Worm (Caenorhabditis elegans) whole organism, midembryonic: ENCODE results near the gene srh-214.

Experiments
- klf-2 ChIP-seq: fragments of 200-800 bp; sonication (Bioruptor generic); conservative IDR thresholded peaks from 2 replicates; pipeline ENCODE4 v1.3.6; 2022; ENCODE audit warnings: missing genetic modification reagents, missing genetic modification characterization, missing compliant biosample characterization
- med-1 ChIP-seq: sonication (generic microtip); optimal IDR thresholded peaks from 2 replicates; lab custom pipeline; 2017; ENCODE audit warnings: missing genetic modification characterization, mild to moderate bottlenecking, missing compliant biosample characterization, antibody characterized with exemption, missing genetic modification reagents; ENCODE audit not compliant: insufficient read depth
- ztf-29 ChIP-seq: fragments of 200-800 bp; sonication (Bioruptor generic); IDR thresholded peaks from 2 replicates; pipeline ENCODE4 v1.3.6; 2022; ENCODE audit warnings: missing genetic modification reagents, missing genetic modification characterization, missing compliant biosample characterization

- TF ChIP-seq klf-2 (GFP tag; lab: Robert Waterston, UW) (no peak), ztf-29 (no peak), med-1 (GFP tag; lab: Kevin White, UChicago) (no peak)
Measured at ce11 chrV:16865404-16865803, 35.8 kb upstream of the srh-214 start, which contains the start of gene clec-28.
